Worm (Caenorhabditis elegans): Measurements from ENCODE around the gene clpr-2.

- TF ChIP-seq ztf-28 (GFP tag; IDR thresholded peaks at IDR 0.05) (no peak), madf-6 (GFP tag; IDR thresholded peaks at IDR 0.05) (no peak), ceh-91 (GFP tag; IDR thresholded peaks at IDR 0.05) (no peak), K11D2.4 (GFP tag; IDR thresholded peaks at IDR 0.05) (no peak), nhr-90 (tag; optimal IDR thresholded peaks at IDR 0.05) (no peak)
Measured at ce11 chrII:1258634-1259033, at the start of gene clpr-2.

All from whole organism, young adult.